Fruit fly (Drosophila melanogaster): ENCODE results near the gene larp.
A peak's percentile ranks its signal among the peaks of the same experiment; 100 is the strongest.

The larp gene

DNA sequence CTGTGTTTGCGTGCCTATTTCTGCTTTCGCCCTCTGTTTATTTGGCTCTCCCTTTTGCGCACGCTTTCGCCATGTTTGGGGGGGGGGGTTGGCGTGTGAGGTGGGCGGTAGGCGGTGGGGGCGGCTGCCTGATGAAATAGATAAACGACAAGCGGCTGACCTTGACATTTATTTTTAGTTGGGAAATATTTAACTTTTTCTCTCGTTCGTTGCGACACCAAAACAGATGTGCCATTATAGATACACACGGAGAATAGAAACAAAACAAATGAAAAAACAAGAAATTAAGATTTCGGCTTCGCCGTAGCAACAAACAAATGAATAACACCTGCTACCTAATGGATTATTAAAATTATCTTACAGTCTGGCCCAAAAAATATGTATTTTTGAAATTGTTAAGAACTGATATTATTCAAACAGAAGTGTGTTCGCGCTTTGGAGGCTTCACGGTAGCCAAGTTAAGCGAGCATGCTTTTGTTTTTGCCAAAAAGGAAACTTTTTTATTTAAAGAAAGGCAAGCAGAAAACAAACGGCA lies 4.0 kb downstream of the larp start (continued):
- TF ChIP-seq lmd (GFP tag; IDR thresholded peaks at IDR 0.05): peak; percentile 65; the same call in 1 of the 2 replicates
- peak; percentile 40; the same call in 1 of the 2 replicates for TF ChIP-seq toy (GFP tag; IDR thresholded peaks at IDR 0.05)
- TF ChIP-seq Fer3 (tag; optimal IDR thresholded peaks at IDR 0.05): peak; percentile 64
- peak; percentile 53 for TF ChIP-seq Aef1 (GFP tag; IDR thresholded peaks at IDR 0.05)
- TF ChIP-seq p53 (GFP tag; optimal IDR thresholded peaks at IDR 0.05): no peak
- TF ChIP-seq CG17568 (GFP tag; optimal IDR thresholded peaks at IDR 0.05): peak; percentile 39
- TF ChIP-seq zf30C (GFP tag; optimal IDR thresholded peaks at IDR 0.05): peak; percentile 39
- TF ChIP-seq CG12219 (GFP tag; optimal IDR thresholded peaks at IDR 0.05): peak; percentile 30
- peak; percentile 35 for TF ChIP-seq ems (GFP tag; optimal IDR thresholded peaks at IDR 0.05)
- TF ChIP-seq Pdp1 (GFP tag; optimal IDR thresholded peaks at IDR 0.05): peak in 1 of 2 experiments; percentile 26
- peak; percentile 70 for TF ChIP-seq unpg (GFP tag; optimal IDR thresholded peaks at IDR 0.05)
- TF ChIP-seq esg (GFP tag; conservative IDR thresholded peaks at IDR 0.05): peak; percentile 44; the same call in 1 of the 2 replicates
- TF ChIP-seq CG10431 (GFP tag; optimal IDR thresholded peaks at IDR 0.05): no peak
- TF ChIP-seq peb (GFP tag; IDR thresholded peaks at IDR 0.05): 0 out of 2 replicates have a peak, but pooled peaks have one; percentile 26
- peak; percentile 24 for TF ChIP-seq CG7928 (GFP tag; optimal IDR thresholded peaks at IDR 0.05)
- peak; percentile 75 for TF ChIP-seq CG9727 (GFP tag; optimal IDR thresholded peaks at IDR 0.05)
- TF ChIP-seq scrt (GFP tag; optimal IDR thresholded peaks at IDR 0.05): peak; percentile 56
- TF ChIP-seq pros (GFP tag; optimal IDR thresholded peaks at IDR 0.05): no peak
- TF ChIP-seq hkb (optimal IDR thresholded peaks at IDR 0.05): no peak
- peak; percentile 77 for TF ChIP-seq hkb (GFP tag; IDR thresholded peaks at IDR 0.05)
- TF ChIP-seq Hr3 (GFP tag; optimal IDR thresholded peaks at IDR 0.05): peak; percentile 34
- TF ChIP-seq CG4328 (GFP tag; optimal IDR thresholded peaks at IDR 0.05): peak; percentile 22
- peak; percentile 62; the same call in 2 of the 4 replicates for TF ChIP-seq Gug (GFP tag; IDR thresholded peaks at IDR 0.05)
- TF ChIP-seq CG9876 (GFP tag; optimal IDR thresholded peaks at IDR 0.05): no peak
- TF ChIP-seq exex (tag; optimal IDR thresholded peaks at IDR 0.05): peak; percentile 11
- TF ChIP-seq danr (GFP tag; IDR thresholded peaks at IDR 0.05): peak; percentile 67; the same call in 1 of the 2 replicates
- peak; percentile 49; the same call in 1 of the 2 replicates for TF ChIP-seq CG11085 (GFP tag; IDR thresholded peaks at IDR 0.05)
- no peak for TF ChIP-seq gfzf (GFP tag; optimal IDR thresholded peaks at IDR 0.05)
- peak; percentile 64 for TF ChIP-seq CG12391 (tag; optimal IDR thresholded peaks at IDR 0.05)
- no peak for TF ChIP-seq CG3726 (GFP tag; IDR thresholded peaks at IDR 0.05)
- TF ChIP-seq sens (GFP tag): peak; percentile 89
- TF ChIP-seq CG8924 (tag; optimal IDR thresholded peaks at IDR 0.05): peak; percentile 58
- peak; percentile 63 for TF ChIP-seq CG10147 (GFP tag; optimal IDR thresholded peaks at IDR 0.05)
- no peak for TF ChIP-seq MTF-1 (GFP tag; optimal IDR thresholded peaks at IDR 0.05; ENCODE audit: borderline replicate concordance)
- peak; percentile 57; the same call in 2 of the 3 replicates for TF ChIP-seq ase (GFP tag; IDR thresholded peaks at IDR 0.05)
- TF ChIP-seq dpn (GFP tag; optimal IDR thresholded peaks at IDR 0.05): peak; percentile 62 to 72
- TF ChIP-seq CG10267 (tag; optimal IDR thresholded peaks at IDR 0.05): peak; percentile 36
- peak; percentile 4 for TF ChIP-seq CG1603 (tag; optimal IDR thresholded peaks at IDR 0.05)

DNA sequence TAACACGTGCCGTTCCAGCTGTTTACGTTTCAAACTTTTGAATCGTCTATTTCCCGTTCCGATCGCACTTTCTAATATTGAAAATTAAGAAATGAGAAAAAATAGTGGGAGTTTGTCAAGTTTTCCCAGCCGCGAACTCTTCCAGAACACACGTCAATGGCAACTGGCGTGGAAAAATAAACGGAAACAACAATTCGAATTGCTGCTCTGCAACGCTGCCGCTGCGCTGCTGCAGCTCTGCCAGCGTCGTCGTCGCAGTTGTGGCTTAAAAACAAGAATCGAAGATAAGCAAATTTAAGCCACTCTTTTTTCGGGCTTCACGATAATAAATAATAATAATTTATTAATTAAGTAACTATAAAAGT lies 5.1 kb downstream of the larp start:
- TF ChIP-seq CG9727 (GFP tag; optimal IDR thresholded peaks at IDR 0.05) (peak; percentile 4), crp (GFP tag; optimal IDR thresholded peaks at IDR 0.05) (peak in 1 of 2 experiments; percentile 13), ac (GFP tag; optimal IDR thresholded peaks at IDR 0.05) (no peak), Dll (GFP tag; IDR thresholded peaks at IDR 0.05; ENCODE audit: partially characterized antibody) (0 out of 4 replicates have a peak, but pooled peaks have one; percentile 7), cwo (GFP tag; optimal IDR thresholded peaks at IDR 0.05) (peak; percentile 60), twi (tag; optimal IDR thresholded peaks at IDR 0.05) (peak; percentile 12), CG15269 (tag; optimal IDR thresholded peaks at IDR 0.05) (peak; percentile 50), salm (tag; optimal IDR thresholded peaks at IDR 0.05) (no peak), Usf (GFP tag; optimal IDR thresholded peaks at IDR 0.05) (no peak), CG13296 (GFP tag; optimal IDR thresholded peaks at IDR 0.05) (peak; percentile 34), CG14710 (tag; optimal IDR thresholded peaks at IDR 0.05) (no peak), Max (GFP tag; optimal IDR thresholded peaks at IDR 0.05) (peak; percentile 8), CG13287 (GFP tag; IDR thresholded peaks at IDR 0.05; ENCODE audit: partially characterized antibody) (0 out of 2 replicates have a peak, but pooled peaks have one; percentile 2), Adf1 (GFP tag; IDR thresholded peaks at IDR 0.05) (peak; percentile 86)

Data from whole organism, embryonic.